Worm (Caenorhabditis elegans) whole organism, young adult: ENCODE data around the gene lido-18.

Experiments used
- C06A6.2 ChIP-seq: fragments of 200-800 bp; sonication (Bioruptor generic); conservative IDR thresholded peaks from 2 replicates; pipeline ENCODE4 v1.3.6; 2022; ENCODE audit warnings: missing genetic modification characterization, missing compliant biosample characterization
- C17E4.6 ChIP-seq: fragments of 200-800 bp; sonication (Bioruptor generic); IDR thresholded peaks from 2 replicates; pipeline ENCODE4 v1.3.6; 2022; ENCODE audit warnings: missing genetic modification reagents, missing genetic modification characterization, missing compliant biosample characterization
- F10E7.11 ChIP-seq: sonication (generic microtip); optimal IDR thresholded peaks from 2 replicates; lab custom pipeline; 2017; ENCODE audit warnings: mild to moderate bottlenecking, missing genetic modification characterization, moderate library complexity, missing compliant biosample characterization
- F23B12.7 ChIP-seq: sonication (generic microtip); optimal IDR thresholded peaks from 2 replicates; lab custom pipeline; 2017; ENCODE audit warnings: missing genetic modification characterization, mild to moderate bottlenecking, missing compliant biosample characterization, antibody characterized with exemption, moderate library complexity; ENCODE audit not compliant: insufficient read depth
- F33H1.4 ChIP-seq: fragments of 200-800 bp; sonication (Bioruptor generic); IDR thresholded peaks from 2 replicates; pipeline ENCODE4 v1.3.6; 2022; ENCODE audit warnings: missing genetic modification reagents, missing genetic modification characterization, missing compliant biosample characterization
- F39B2.1 ChIP-seq: fragments of 200-800 bp; sonication (Bioruptor generic); IDR thresholded peaks from 2 replicates; pipeline ENCODE4 v1.3.6; 2022; ENCODE audit warnings: missing genetic modification reagents, missing genetic modification characterization, missing compliant biosample characterization
- F49E8.2 ChIP-seq: sonication (generic microtip); optimal IDR thresholded peaks from 3 replicates; lab custom pipeline; 2017; ENCODE audit warnings: missing genetic modification characterization, mild to moderate bottlenecking, missing compliant biosample characterization, antibody characterized with exemption, moderate library complexity; ENCODE audit not compliant: insufficient read depth
- F52B5.7 ChIP-seq: sonication (generic microtip); optimal IDR thresholded peaks from 2 replicates; lab custom pipeline; 2016; ENCODE audit warnings: mild to moderate bottlenecking, missing genetic modification characterization, missing compliant biosample characterization
- Y53F4B.3 ChIP-seq: fragments of 200-800 bp; sonication (Bioruptor generic); IDR thresholded peaks from 2 replicates; pipeline ENCODE4 v1.3.6; 2022; ENCODE audit warnings: missing genetic modification reagents, missing genetic modification characterization, missing compliant biosample characterization
- Y56A3A.18 ChIP-seq: fragments of 200-800 bp; sonication (Bioruptor generic); IDR thresholded peaks from 2 replicates; pipeline ENCODE4 v1.3.6; 2022; ENCODE audit warnings: missing genetic modification reagents, missing genetic modification characterization, missing compliant biosample characterization
- Y67H2A.10 ChIP-seq: fragments of 200-800 bp; sonication (Bioruptor generic); conservative IDR thresholded peaks from 2 replicates; pipeline ENCODE4 v1.3.6; 2022; ENCODE audit warnings: missing genetic modification reagents, missing genetic modification characterization, missing compliant biosample characterization
- akir-1 ChIP-seq: fragments of 200-800 bp; sonication (Bioruptor generic); optimal IDR thresholded peaks from 2 replicates; lab custom pipeline; 2018; ENCODE audit warnings: mild to moderate bottlenecking, missing genetic modification characterization, moderate library complexity, missing compliant biosample characterization
- ama-1 ChIP-seq, 3 experiments: fragments of 150-350 bp in 1 of 3; sonication (generic microtip) in 2 of 3; optimal IDR thresholded peaks; 2 replicates each; lab custom pipeline; 2014 to 2018; ENCODE audit warnings: missing biosample characterization in 2 of 3, missing genetic modification characterization in 2 of 3, missing genetic modification reagents in 2 of 3
- atf-7 ChIP-seq: sonication (generic microtip); optimal IDR thresholded peaks from 2 replicates; lab custom pipeline; 2017; ENCODE audit warnings: mild to moderate bottlenecking, missing genetic modification characterization, missing compliant biosample characterization
- athp-1 ChIP-seq: sonication (generic microtip); optimal IDR thresholded peaks from 2 replicates; lab custom pipeline; 2017; ENCODE audit warnings: mild to moderate bottlenecking, missing genetic modification characterization, missing compliant biosample characterization
- attf-5 ChIP-seq: fragments of 200-800 bp; sonication (Bioruptor generic); optimal IDR thresholded peaks from 2 replicates; lab custom pipeline; 2018; ENCODE audit warnings: mild to moderate bottlenecking, missing genetic modification characterization, missing compliant biosample characterization
- cebp-1 ChIP-seq, 2 experiments: fragments of 200-800 bp in 1 of 2; sonication (Bioruptor generic) in 1 of 2; sonication (generic microtip) in 1 of 2; IDR thresholded peaks in 1 of 2; optimal IDR thresholded peaks in 1 of 2; 2 replicates each; pipeline versions ENCODE4 v1.3.6 to Lab custom; 2017 to 2022; ENCODE audit warnings: missing compliant biosample characterization in 2 of 2, missing genetic modification characterization in 2 of 2, mild to moderate bottlenecking in 1 of 2, missing genetic modification reagents in 1 of 2, moderate library complexity in 1 of 2
- ceh-27 ChIP-seq: fragments of 200-800 bp; sonication (Bioruptor generic); optimal IDR thresholded peaks from 2 replicates; lab custom pipeline; 2018; ENCODE audit warnings: mild to moderate bottlenecking, missing genetic modification characterization, moderate library complexity, missing compliant biosample characterization
- die-1 ChIP-seq: sonication (generic microtip); optimal IDR thresholded peaks from 2 replicates; lab custom pipeline; 2016; ENCODE audit warnings: missing genotype, mild to moderate bottlenecking, missing genetic modification characterization, missing compliant biosample characterization
- dpl-1 ChIP-seq: fragments of 150-350 bp; optimal IDR thresholded peaks from 2 replicates; lab custom pipeline; 2014; ENCODE audit warnings: missing biosample characterization, missing genetic modification reagents, missing genetic modification characterization
- efl-1 ChIP-seq: fragments of 150-350 bp; optimal IDR thresholded peaks from 2 replicates; lab custom pipeline; 2014; ENCODE audit warnings: missing biosample characterization, missing genetic modification reagents, missing genetic modification characterization
- ekl-4 ChIP-seq: fragments of 200-800 bp; sonication (Bioruptor generic); IDR thresholded peaks from 2 replicates; pipeline ENCODE4 v1.3.6; 2022; ENCODE audit warnings: missing genetic modification reagents, missing genetic modification characterization, missing compliant biosample characterization
- fkh-3 ChIP-seq: sonication (generic microtip); optimal IDR thresholded peaks from 2 replicates; lab custom pipeline; 2016; ENCODE audit warnings: mild to moderate bottlenecking, missing genetic modification characterization, missing compliant biosample characterization
- hlh-26 ChIP-seq: fragments of 200-800 bp; sonication (Bioruptor generic); conservative IDR thresholded peaks from 2 replicates; pipeline ENCODE4 v1.3.6; 2022; ENCODE audit warnings: missing genetic modification reagents, missing genetic modification characterization, missing compliant biosample characterization
- hmg-1.2 ChIP-seq: fragments of 200-800 bp; sonication (Bioruptor generic); IDR thresholded peaks from 2 replicates; pipeline ENCODE4 v1.3.6; 2022; ENCODE audit warnings: missing genetic modification reagents, missing genetic modification characterization, missing compliant biosample characterization
- hmg-20 ChIP-seq: fragments of 200-800 bp; sonication (Bioruptor generic); IDR thresholded peaks from 2 replicates; pipeline ENCODE4 v1.3.6; 2022; ENCODE audit warnings: missing genetic modification reagents, missing genetic modification characterization, missing compliant biosample characterization
- hrde-1 ChIP-seq: sonication (generic microtip); optimal IDR thresholded peaks from 2 replicates; lab custom pipeline; 2016; ENCODE audit warnings: missing genetic modification characterization, mild to moderate bottlenecking, missing compliant biosample characterization, moderate library complexity, missing genotype, missing genetic modification reagents, borderline replicate concordance
- let-526 ChIP-seq: fragments of 200-800 bp; sonication (Bioruptor generic); IDR thresholded peaks from 2 replicates; pipeline ENCODE4 v1.3.6; 2022; ENCODE audit warnings: missing genetic modification reagents, missing genetic modification characterization, missing compliant biosample characterization
- lin-54 ChIP-seq: fragments of 200-800 bp; sonication (Bioruptor generic); optimal IDR thresholded peaks from 2 replicates; lab custom pipeline; 2018; ENCODE audit warnings: mild to moderate bottlenecking, missing genetic modification characterization, missing compliant biosample characterization
- lsy-27 ChIP-seq: sonication (generic microtip); optimal IDR thresholded peaks from 2 replicates; lab custom pipeline; 2017; ENCODE audit warnings: missing genetic modification characterization, mild to moderate bottlenecking, missing compliant biosample characterization, antibody characterized with exemption, missing genotype, borderline replicate concordance; ENCODE audit not compliant: insufficient read depth
- madf-10 ChIP-seq: sonication (generic microtip); optimal IDR thresholded peaks from 2 replicates; lab custom pipeline; 2016; ENCODE audit warnings: mild to moderate bottlenecking, missing genetic modification characterization, missing compliant biosample characterization
- madf-6 ChIP-seq: fragments of 200-800 bp; sonication (Bioruptor generic); IDR thresholded peaks from 2 replicates; pipeline ENCODE4 v1.3.6; 2022; ENCODE audit warnings: missing genetic modification reagents, missing genetic modification characterization, missing compliant biosample characterization
- mcd-1 ChIP-seq: fragments of 200-800 bp; sonication (Bioruptor generic); IDR thresholded peaks from 2 replicates; pipeline ENCODE4 v1.3.6; 2022; ENCODE audit warnings: missing genetic modification reagents, missing genetic modification characterization, missing compliant biosample characterization
- mes-4 ChIP-seq: sonication (generic microtip); optimal IDR thresholded peaks from 2 replicates; lab custom pipeline; 2016; ENCODE audit warnings: missing genotype, missing genetic modification characterization, missing compliant biosample characterization
- mxl-1 ChIP-seq: sonication (generic microtip); optimal IDR thresholded peaks from 2 replicates; lab custom pipeline; 2016; ENCODE audit warnings: missing genetic modification characterization, missing compliant biosample characterization
- nhr-80 ChIP-seq: sonication (generic microtip); optimal IDR thresholded peaks from 2 replicates; lab custom pipeline; 2016; ENCODE audit warnings: missing genetic modification characterization, missing compliant biosample characterization
- nhr-90 ChIP-seq: sonication (generic microtip); optimal IDR thresholded peaks from 2 replicates; lab custom pipeline; 2016; ENCODE audit warnings: missing genotype, mild to moderate bottlenecking, missing genetic modification characterization, missing compliant biosample characterization
- rec-8 ChIP-seq, 2 experiments: sonication (generic microtip); optimal IDR thresholded peaks; 2 replicates each; lab custom pipeline; 2016; ENCODE audit warnings: mild to moderate bottlenecking in 2 of 2, missing genetic modification characterization in 2 of 2, missing genetic modification reagents in 2 of 2, missing genotype in 2 of 2, missing biosample characterization in 1 of 2, missing compliant biosample characterization in 1 of 2, moderate library complexity in 1 of 2
- repo-1 ChIP-seq: sonication (generic microtip); optimal IDR thresholded peaks from 2 replicates; lab custom pipeline; 2017; ENCODE audit warnings: mild to moderate bottlenecking, missing genetic modification characterization, missing compliant biosample characterization
- sptf-2 ChIP-seq: fragments of 200-800 bp; sonication (Bioruptor generic); optimal IDR thresholded peaks from 2 replicates; lab custom pipeline; 2018; ENCODE audit warnings: mild to moderate bottlenecking, missing genetic modification characterization, missing compliant biosample characterization
- tbp1 ChIP-seq: fragments of 200-800 bp; sonication (Bioruptor generic); optimal IDR thresholded peaks from 2 replicates; lab custom pipeline; 2018; ENCODE audit warnings: mild to moderate bottlenecking, missing genetic modification characterization, missing compliant biosample characterization
- zim-3 ChIP-seq: sonication (generic microtip); optimal IDR thresholded peaks from 2 replicates; lab custom pipeline; 2017; ENCODE audit warnings: mild to moderate bottlenecking, missing genetic modification characterization, moderate library complexity, missing compliant biosample characterization
- ztf-18 ChIP-seq: sonication (generic microtip); optimal IDR thresholded peaks from 2 replicates; lab custom pipeline; 2016; ENCODE audit warnings: missing genotype, mild to moderate bottlenecking, missing genetic modification characterization, missing compliant biosample characterization
- ztf-22 ChIP-seq: fragments of 200-800 bp; sonication (Bioruptor generic); optimal IDR thresholded peaks from 2 replicates; lab custom pipeline; 2018; ENCODE audit warnings: mild to moderate bottlenecking, missing genetic modification characterization, moderate library complexity, missing compliant biosample characterization
- ztf-28 ChIP-seq: fragments of 200-800 bp; sonication (Bioruptor generic); IDR thresholded peaks from 2 replicates; pipeline ENCODE4 v1.3.6; 2022; ENCODE audit warnings: missing genetic modification reagents, missing genetic modification characterization, missing compliant biosample characterization
- ztf-6 ChIP-seq: fragments of 200-800 bp; sonication (Bioruptor generic); IDR thresholded peaks from 2 replicates; pipeline ENCODE4 v1.3.6; 2022; ENCODE audit warnings: missing genetic modification reagents, missing genetic modification characterization, missing compliant biosample characterization

The lido-18 gene

DNA sequence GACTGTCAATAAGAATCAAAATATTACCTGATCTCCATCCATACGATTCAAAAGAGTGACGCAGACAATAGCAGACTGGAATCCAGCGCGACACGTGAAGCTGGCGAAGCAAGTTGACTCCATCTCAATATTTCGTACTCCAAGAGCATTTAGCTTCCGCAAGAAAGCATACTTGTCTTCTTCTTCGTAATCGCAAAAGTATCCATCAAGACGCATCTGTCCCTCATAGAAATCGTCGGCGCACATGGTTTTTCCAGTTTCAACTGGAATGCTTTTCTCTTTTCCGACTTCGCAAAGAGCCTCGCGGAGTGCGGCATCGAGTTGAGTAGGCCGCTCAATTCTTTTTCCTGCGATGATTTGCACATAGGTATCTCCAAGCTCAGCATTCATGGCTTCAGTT, 20.7 kb upstream of the lido-18 start:
- TF ChIP-seq F39B2.1 (GFP tag; lab: Robert Waterston, UW) (no peak), madf-6 (GFP tag; lab: Robert Waterston, UW) (no peak), lsy-27 (tag; lab: Kevin White, UChicago) (no peak), ama-1 (optimal IDR thresholded peaks at IDR 0.05; lab: Kevin White, UChicago) (no peak), ama-1 (GFP tag; optimal IDR thresholded peaks at IDR 0.05; lab: Kevin White, UChicago) (no peak), efl-1 (no peak), Y53F4B.3 (no peak), C06A6.2 (GFP tag; lab: Robert Waterston, UW) (no peak), ztf-6 (no peak), ztf-22 (no peak), Y67H2A.10 (GFP tag; lab: Robert Waterston, UW) (no peak), athp-1 (tag; lab: Kevin White, UChicago) (no peak), F52B5.7 (tag; lab: Kevin White, UChicago) (no peak), mcd-1 (GFP tag; lab: Robert Waterston, UW) (no peak), akir-1 (no peak), F23B12.7 (tag; lab: Kevin White, UChicago) (no peak), cebp-1 (GFP tag; IDR thresholded peaks at IDR 0.05; lab: Robert Waterston, UW) (no peak), cebp-1 (tag; optimal IDR thresholded peaks at IDR 0.05; lab: Kevin White, UChicago) (no peak)

DNA sequence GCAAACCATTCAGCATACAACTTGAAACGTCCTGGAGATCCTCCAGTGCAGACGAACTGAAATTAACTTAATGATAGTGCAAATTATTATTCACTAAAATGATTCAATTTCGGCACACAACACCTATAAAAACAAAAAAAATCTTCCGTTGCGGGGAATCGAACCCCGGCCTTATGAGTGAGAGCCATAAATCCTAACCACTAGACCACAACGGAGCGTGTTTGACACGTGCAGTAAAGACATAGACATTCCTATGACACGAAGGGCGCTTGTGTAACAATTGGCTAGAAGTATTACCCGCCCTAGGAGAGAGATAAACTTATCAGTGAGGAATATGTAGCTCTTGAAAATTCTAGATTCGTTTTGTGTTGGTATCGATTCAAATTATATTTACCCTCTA, 20.1 kb upstream of the lido-18 start:
- peak; percentile 15 for TF ChIP-seq athp-1 (tag; lab: Kevin White, UChicago)
- TF ChIP-seq ekl-4 (GFP tag; lab: Robert Waterston, UW), result 0 out of 2 replicates have a peak, but pooled peaks have one; percentile 26
- peak; percentile 80; the same call in 1 of the 2 replicates for TF ChIP-seq Y56A3A.18 (GFP tag; lab: Robert Waterston, UW)
- peak; percentile 47 for TF ChIP-seq hmg-1.2
- 0 out of 2 replicates have a peak, but pooled peaks have one; percentile 42 for TF ChIP-seq ztf-28 (GFP tag; lab: Robert Waterston, UW)
- peak; percentile 19 for TF ChIP-seq dpl-1 (GFP tag; lab: Kevin White, UChicago)
- TF ChIP-seq madf-10 (tag; lab: Kevin White, UChicago), result peak; percentile 5
- peak; percentile 47 for TF ChIP-seq attf-5
- TF ChIP-seq ceh-27 (GFP tag; lab: Kevin White, UChicago), result peak; percentile 34
- no peak for TF ChIP-seq F10E7.11 (tag; lab: Kevin White, UChicago)
- TF ChIP-seq ztf-18 (tag; lab: Kevin White, UChicago), result peak; percentile 56
- TF ChIP-seq lin-54 (GFP tag; lab: Kevin White, UChicago), result peak; percentile 20
- TF ChIP-seq mxl-1 (tag; lab: Kevin White, UChicago), result peak; percentile 22
- peak; percentile 5 for TF ChIP-seq hrde-1 (tag; lab: Kevin White, UChicago)
- peak; percentile 45 for TF ChIP-seq F49E8.2
- TF ChIP-seq tbp1 (GFP tag; lab: Kevin White, UChicago), result peak; percentile 92
- peak in 1 of 2 experiments; percentile 30 for TF ChIP-seq rec-8 (tag; optimal IDR thresholded peaks at IDR 0.05; lab: Kevin White, UChicago)
- TF ChIP-seq repo-1 (tag; lab: Kevin White, UChicago), result peak; percentile 1
- TF ChIP-seq mes-4 (tag; lab: Kevin White, UChicago), result peak; percentile 1
- peak; percentile 38 for TF ChIP-seq die-1 (tag; lab: Kevin White, UChicago)
- peak; percentile 65 for TF ChIP-seq zim-3 (tag; lab: Kevin White, UChicago)
- TF ChIP-seq hlh-26 (GFP tag; lab: Robert Waterston, UW), result no peak
- TF ChIP-seq sptf-2 (GFP tag; lab: Kevin White, UChicago), result no peak
- TF ChIP-seq atf-7 (tag; lab: Kevin White, UChicago), result no peak
- peak; percentile 25 for TF ChIP-seq nhr-80 (tag; lab: Kevin White, UChicago)
- TF ChIP-seq F33H1.4 (GFP tag; lab: Robert Waterston, UW), result peak; percentile 16; the same call in 1 of the 2 replicates
- no peak for TF ChIP-seq fkh-3 (tag; lab: Kevin White, UChicago)
- 0 out of 2 replicates have a peak, but pooled peaks have one; percentile 39 for TF ChIP-seq C17E4.6 (GFP tag; lab: Robert Waterston, UW)
- TF ChIP-seq let-526 (GFP tag; lab: Robert Waterston, UW), result 0 out of 2 replicates have a peak, but pooled peaks have one; percentile 33
- peak; percentile 65; the same call in 1 of the 2 replicates for TF ChIP-seq hmg-20
- peak; percentile 59 for TF ChIP-seq nhr-90 (tag; lab: Kevin White, UChicago)
- TF ChIP-seq lsy-27 (tag; lab: Kevin White, UChicago), result peak; percentile 20
